Worm (Caenorhabditis elegans) whole organism, L1 larva: Measurements from ENCODE around the gene EGAP5.1.

Experiments
- ceh-82 ChIP-seq, 3 experiments: fragments of 150-350 bp in 1 of 3; sonication (generic microtip) in 2 of 3; optimal IDR thresholded peaks; 2 replicates each; lab custom pipeline; 2014 to 2017; ENCODE audit warnings: missing biosample characterization in 3 of 3, missing genetic modification characterization in 3 of 3
- ces-1 ChIP-seq: fragments of 150-350 bp; optimal IDR thresholded peaks from 2 replicates; lab custom pipeline; 2014; ENCODE audit warnings: missing biosample characterization, missing genetic modification reagents, missing genetic modification characterization
- fkh-10 ChIP-seq: sonication (generic microtip); optimal IDR thresholded peaks from 2 replicates; lab custom pipeline; 2017; ENCODE audit warnings: missing biosample characterization, missing genetic modification reagents, missing genetic modification characterization
- fkh-8 ChIP-seq: sonication (generic microtip); optimal IDR thresholded peaks from 2 replicates; lab custom pipeline; 2016; ENCODE audit warnings: mild to moderate bottlenecking, missing genetic modification characterization, missing compliant biosample characterization
- lin-35 ChIP-seq, 2 experiments: fragments of 150-350 bp; optimal IDR thresholded peaks; 2 replicates each; lab custom pipeline; 2014; ENCODE audit warnings: missing biosample characterization in 2 of 2, missing genetic modification characterization in 2 of 2, missing genetic modification reagents in 2 of 2
- nhr-11 ChIP-seq: fragments of 150-350 bp; optimal IDR thresholded peaks from 2 replicates; lab custom pipeline; 2014; ENCODE audit warnings: missing biosample characterization, missing genetic modification characterization
- nhr-76 ChIP-seq: sonication (generic microtip); optimal IDR thresholded peaks from 2 replicates; lab custom pipeline; 2017; ENCODE audit warnings: missing biosample characterization, missing genetic modification characterization
- snpc-4 ChIP-seq: fragments of 150-350 bp; optimal IDR thresholded peaks from 2 replicates; lab custom pipeline; 2014; ENCODE audit warnings: missing biosample characterization, missing genetic modification characterization
- tbx-2 ChIP-seq: sonication (generic microtip); optimal IDR thresholded peaks from 2 replicates; lab custom pipeline; 2016; ENCODE audit warnings: missing genetic modification characterization, missing compliant biosample characterization

- TF ChIP-seq nhr-11 (tag; lab: Kevin White, UChicago) (no peak), fkh-8 (no peak), lin-35 (GFP tag; optimal IDR thresholded peaks at IDR 0.05; lab: Kevin White, UChicago) (no peak), fkh-10 (no peak), nhr-76 (tag; lab: Kevin White, UChicago) (no peak), snpc-4 (tag; lab: Kevin White, UChicago) (no peak), ceh-82 (tag; optimal IDR thresholded peaks at IDR 0.05; lab: Kevin White, UChicago) (no peak), tbx-2 (tag; lab: Kevin White, UChicago) (no peak), ces-1 (no peak)
Observed at ce11 chrX:5119686-5120085, 43.2 kb upstream of the EGAP5.1 start.
